Worm (Caenorhabditis elegans) whole organism, L4 larva: Measurements from ENCODE around the gene C02B10.6.

Source experiments
- D1046.2 ChIP-seq: fragments of 200-800 bp; sonication (Bioruptor generic); IDR thresholded peaks from 2 replicates; pipeline ENCODE4 v1.3.6; 2022; ENCODE audit warnings: missing genetic modification characterization, missing compliant biosample characterization
- F37D6.2 ChIP-seq: sonication (generic microtip); optimal IDR thresholded peaks from 2 replicates; lab custom pipeline; 2016; ENCODE audit warnings: mild to moderate bottlenecking, missing genetic modification characterization, missing compliant biosample characterization
- F49E8.2 ChIP-seq: sonication (generic microtip); optimal IDR thresholded peaks from 2 replicates; lab custom pipeline; 2016; ENCODE audit warnings: missing compliant biosample characterization, mild to moderate bottlenecking, missing genetic modification characterization, borderline replicate concordance
- T26A8.4 ChIP-seq: fragments of 200-800 bp; sonication (Bioruptor generic); IDR thresholded peaks from 2 replicates; pipeline ENCODE4 v1.3.6; 2022; ENCODE audit warnings: missing genetic modification characterization, missing compliant biosample characterization
- ZK337.2 ChIP-seq: fragments of 200-800 bp; sonication (Bioruptor generic); IDR thresholded peaks from 2 replicates; pipeline ENCODE4 v1.3.6; 2022; ENCODE audit warnings: missing genetic modification reagents, missing genetic modification characterization, missing compliant biosample characterization
- aha-1 ChIP-seq: fragments of 150-350 bp; peaks from one replicate; lab custom pipeline; 2014; ENCODE audit warnings: missing biosample characterization, missing genetic modification characterization
- ama-1 ChIP-seq: fragments of 150-350 bp; optimal IDR thresholded peaks from 2 replicates; lab custom pipeline; 2014; ENCODE audit warnings: inconsistent platforms, mixed read lengths
- ceh-20 ChIP-seq: fragments of 200-800 bp; sonication (Bioruptor generic); IDR thresholded peaks from 2 replicates; pipeline ENCODE4 v1.3.6; 2022; ENCODE audit warnings: missing genetic modification reagents, missing genetic modification characterization, missing compliant biosample characterization
- ceh-44 ChIP-seq: fragments of 200-800 bp; sonication (Bioruptor generic); IDR thresholded peaks from 2 replicates; pipeline ENCODE4 v1.3.6; 2022; ENCODE audit warnings: missing genetic modification reagents, missing genetic modification characterization, missing compliant biosample characterization
- ceh-62 ChIP-seq: sonication (generic microtip); optimal IDR thresholded peaks from 2 replicates; lab custom pipeline; 2017; ENCODE audit warnings: missing biosample characterization, missing genetic modification characterization
- cey-2 ChIP-seq: sonication (generic microtip); optimal IDR thresholded peaks from 3 replicates; lab custom pipeline; 2017; ENCODE audit warnings: missing genetic modification characterization, mild to moderate bottlenecking, missing compliant biosample characterization, antibody characterized with exemption, borderline replicate concordance; ENCODE audit not compliant: insufficient read depth
- daf-16 ChIP-seq, 3 experiments: sonication (generic microtip); optimal IDR thresholded peaks; 2 replicates each; lab custom pipeline; 2016 to 2017; ENCODE audit warnings: missing genetic modification characterization in 3 of 3, missing genetic modification reagents in 3 of 3, mild to moderate bottlenecking in 2 of 3, missing compliant biosample characterization in 2 of 3, missing biosample characterization in 1 of 3, moderate library complexity in 1 of 3
- dmd-6 ChIP-seq: fragments of 200-800 bp; sonication (Bioruptor generic); IDR thresholded peaks from 2 replicates; pipeline ENCODE4 v1.3.6; 2022; ENCODE audit warnings: missing genetic modification reagents, missing genetic modification characterization, missing compliant biosample characterization
- dmd-9 ChIP-seq: fragments of 200-800 bp; sonication (Bioruptor generic); IDR thresholded peaks from 2 replicates; pipeline ENCODE4 v1.3.6; 2022; ENCODE audit warnings: missing genetic modification reagents, missing genetic modification characterization, missing compliant biosample characterization
- dpl-1 ChIP-seq: fragments of 150-350 bp; optimal IDR thresholded peaks from 2 replicates; lab custom pipeline; 2014; ENCODE audit warnings: missing biosample characterization, missing genetic modification reagents, missing genetic modification characterization
- duxl-1 ChIP-seq: sonication (generic microtip); optimal IDR thresholded peaks from 2 replicates; lab custom pipeline; 2016; ENCODE audit warnings: mild to moderate bottlenecking, missing genetic modification characterization, moderate library complexity, missing compliant biosample characterization; ENCODE audit not compliant: poor library complexity
- dve-1 ChIP-seq: sonication (generic microtip); optimal IDR thresholded peaks from 2 replicates; lab custom pipeline; 2017; ENCODE audit warnings: antibody characterized with exemption, mild to moderate bottlenecking, missing genetic modification characterization, missing compliant biosample characterization; ENCODE audit not compliant: insufficient read depth
- fkh-10 ChIP-seq: fragments of 150-350 bp; optimal IDR thresholded peaks from 2 replicates; lab custom pipeline; 2014; ENCODE audit warnings: missing biosample characterization, missing genetic modification reagents, missing genetic modification characterization
- gei-8 ChIP-seq: fragments of 200-800 bp; sonication (Bioruptor generic); optimal IDR thresholded peaks from 2 replicates; lab custom pipeline; 2018; ENCODE audit warnings: mild to moderate bottlenecking, missing genetic modification characterization, missing compliant biosample characterization
- jun-1 ChIP-seq: fragments of 150-350 bp; optimal IDR thresholded peaks from 2 replicates; lab custom pipeline; 2014; ENCODE audit warnings: missing biosample characterization, missing genetic modification reagents, missing genetic modification characterization
- lin-1 ChIP-seq: fragments of 200-800 bp; sonication (Bioruptor generic); IDR thresholded peaks from 2 replicates; pipeline ENCODE4 v1.3.6; 2022; ENCODE audit warnings: missing genetic modification reagents, missing genetic modification characterization, missing compliant biosample characterization
- lin-13 ChIP-seq: fragments of 150-350 bp; optimal IDR thresholded peaks from 2 replicates; lab custom pipeline; 2014; ENCODE audit warnings: missing biosample characterization, missing genetic modification reagents, missing genetic modification characterization
- lin-29 ChIP-seq: fragments of 200-800 bp; sonication (Bioruptor generic); IDR thresholded peaks from 2 replicates; pipeline ENCODE4 v1.3.6; 2022; ENCODE audit warnings: missing genetic modification reagents, missing genetic modification characterization, missing compliant biosample characterization
- lin-38 ChIP-seq: fragments of 200-800 bp; sonication (Bioruptor generic); IDR thresholded peaks from 2 replicates; pipeline ENCODE4 v1.3.6; 2022; ENCODE audit warnings: missing genetic modification reagents, missing genetic modification characterization, missing compliant biosample characterization
- lin-39 ChIP-seq: fragments of 150-350 bp; optimal IDR thresholded peaks from 2 replicates; lab custom pipeline; 2014; ENCODE audit warnings: missing biosample characterization, missing genetic modification reagents, missing genetic modification characterization
- madf-9 ChIP-seq: fragments of 200-800 bp; sonication (Bioruptor generic); conservative IDR thresholded peaks from 2 replicates; pipeline ENCODE4 v1.3.6; 2022; ENCODE audit warnings: missing genetic modification reagents, missing genetic modification characterization, missing compliant biosample characterization
- mes-2 ChIP-seq: sonication (generic microtip); optimal IDR thresholded peaks from 2 replicates; lab custom pipeline; 2016; ENCODE audit warnings: missing genotype, mild to moderate bottlenecking, missing genetic modification characterization, missing compliant biosample characterization; ENCODE audit not compliant: poor library complexity, severe bottlenecking
- nhr-237 ChIP-seq: sonication (generic microtip); optimal IDR thresholded peaks from 2 replicates; lab custom pipeline; 2017; ENCODE audit warnings: missing biosample characterization, missing genetic modification characterization
- nhr-41 ChIP-seq: fragments of 200-800 bp; sonication (Bioruptor generic); IDR thresholded peaks from 2 replicates; pipeline ENCODE4 v1.3.6; 2022; ENCODE audit warnings: missing genetic modification reagents, missing genetic modification characterization, missing compliant biosample characterization
- nhr-42 ChIP-seq: fragments of 200-800 bp; sonication (Bioruptor generic); IDR thresholded peaks from 2 replicates; pipeline ENCODE4 v1.3.6; 2022; ENCODE audit warnings: missing genetic modification characterization, missing compliant biosample characterization
- nhr-48 ChIP-seq: sonication (generic microtip); optimal IDR thresholded peaks from 2 replicates; lab custom pipeline; 2016; ENCODE audit warnings: mild to moderate bottlenecking, missing genetic modification characterization, missing compliant biosample characterization
- nhr-77 ChIP-seq: fragments of 150-350 bp; optimal IDR thresholded peaks from 2 replicates; lab custom pipeline; 2014; ENCODE audit warnings: missing biosample characterization, missing genetic modification characterization
- pqm-1 ChIP-seq: sonication (generic microtip); optimal IDR thresholded peaks from 2 replicates; lab custom pipeline; 2017; ENCODE audit warnings: missing biosample characterization, missing genetic modification characterization
- sdz-12 ChIP-seq: fragments of 200-800 bp; sonication (Bioruptor generic); optimal IDR thresholded peaks from 2 replicates; lab custom pipeline; 2018; ENCODE audit warnings: mild to moderate bottlenecking, missing genetic modification characterization, missing compliant biosample characterization
- set-16 ChIP-seq: fragments of 200-800 bp; sonication (Bioruptor generic); IDR thresholded peaks from 2 replicates; pipeline ENCODE4 v1.3.6; 2022; ENCODE audit warnings: missing genetic modification reagents, missing genetic modification characterization, missing compliant biosample characterization
- snpc-1.2 ChIP-seq: fragments of 200-800 bp; sonication (Bioruptor generic); IDR thresholded peaks from 2 replicates; pipeline ENCODE4 v1.3.6; 2022; ENCODE audit warnings: missing genetic modification reagents, missing genetic modification characterization, missing compliant biosample characterization
- snpc-4 ChIP-seq: fragments of 150-350 bp; optimal IDR thresholded peaks from 2 replicates; lab custom pipeline; 2014; ENCODE audit warnings: missing biosample characterization, missing genetic modification characterization
- spr-1 ChIP-seq: sonication (generic microtip); optimal IDR thresholded peaks from 2 replicates; lab custom pipeline; 2016; ENCODE audit warnings: mild to moderate bottlenecking, missing genetic modification characterization, missing compliant biosample characterization
- spr-3 ChIP-seq: fragments of 200-800 bp; sonication (Bioruptor generic); optimal IDR thresholded peaks from 2 replicates; lab custom pipeline; 2018; ENCODE audit warnings: mild to moderate bottlenecking, missing genetic modification characterization, missing compliant biosample characterization
- tag-97 ChIP-seq: fragments of 200-800 bp; sonication (Bioruptor generic); IDR thresholded peaks from 2 replicates; pipeline ENCODE4 v1.3.6; 2022; ENCODE audit warnings: missing genetic modification characterization, missing compliant biosample characterization
- unc-39 ChIP-seq: sonication (generic microtip); optimal IDR thresholded peaks from 2 replicates; lab custom pipeline; 2017; ENCODE audit warnings: missing biosample characterization, missing genetic modification characterization
- unc-62 ChIP-seq, 3 experiments: fragments of 150-350 bp in 1 of 3; sonication (generic microtip); optimal IDR thresholded peaks in 2 of 3; peaks in 1 of 3; 1 replicate in 1 of 3; 2 replicates in 2 of 3; lab custom pipeline; 2014 to 2017; ENCODE audit warnings: missing biosample characterization in 3 of 3, missing genetic modification characterization in 3 of 3, missing genetic modification reagents in 3 of 3, missing genotype in 1 of 3
- zag-1 ChIP-seq: fragments of 150-350 bp; optimal IDR thresholded peaks from 2 replicates; lab custom pipeline; 2014; ENCODE audit warnings: missing biosample characterization, missing genetic modification characterization
- zip-2 ChIP-seq: fragments of 150-350 bp; optimal IDR thresholded peaks from 2 replicates; lab custom pipeline; 2014; ENCODE audit warnings: missing biosample characterization, missing genetic modification characterization
- ztf-7 ChIP-seq: fragments of 150-350 bp; optimal IDR thresholded peaks from 2 replicates; lab custom pipeline; 2014; ENCODE audit warnings: missing biosample characterization, missing genetic modification characterization

C02B10.6 gene

DNA sequence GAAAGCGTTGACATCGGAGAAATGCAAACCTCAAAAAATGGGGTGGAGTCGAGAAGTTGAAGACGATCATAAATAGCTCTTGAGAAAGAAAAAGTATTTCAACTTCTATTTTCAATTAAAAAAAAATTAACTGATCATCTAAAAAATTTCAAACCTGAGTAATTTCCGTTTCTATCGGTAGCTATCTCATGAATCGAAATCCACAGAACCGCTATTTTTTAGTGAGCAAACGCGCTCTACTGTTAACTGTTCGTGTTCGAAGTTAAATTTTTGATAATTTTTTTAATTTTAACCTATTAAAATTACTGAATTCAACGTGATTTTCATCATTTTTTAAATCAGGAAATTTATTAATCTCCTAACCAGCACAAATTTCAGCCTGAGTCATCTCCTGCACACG lies 13.1 kb downstream of the C02B10.6 start:
- TF ChIP-seq lin-38 (GFP tag; lab: Robert Waterston, UW): peak; percentile 70
- TF ChIP-seq tag-97 (GFP tag; lab: Robert Waterston, UW): no peak

DNA sequence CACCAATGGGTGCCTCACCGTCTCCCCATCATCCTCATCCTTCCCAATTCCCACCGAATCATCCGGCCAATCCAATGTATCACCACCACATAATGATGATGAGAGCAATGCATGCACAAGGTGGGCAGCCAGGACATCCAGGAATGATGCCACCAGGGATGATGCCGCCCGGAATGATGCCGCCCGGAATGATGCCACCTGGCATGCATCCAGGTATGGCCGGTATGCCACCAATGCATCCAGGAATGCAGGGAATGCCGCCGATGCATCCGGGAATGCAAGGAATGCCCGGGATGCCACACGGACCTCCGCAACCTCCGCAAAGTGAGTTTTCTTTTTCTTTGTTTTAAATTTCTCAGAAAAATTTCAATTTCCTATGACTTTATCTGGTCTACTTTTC lies 15.1 kb downstream of the C02B10.6 start:
- peak in 1 of 2 experiments; percentile 1 for TF ChIP-seq unc-62 (GFP tag; optimal IDR thresholded peaks at IDR 0.05 in 1 of 2; lab: Kevin White, UChicago)
- no peak for TF ChIP-seq unc-62 (tag; optimal IDR thresholded peaks at IDR 0.05; lab: Kevin White, UChicago)
- peak; percentile 76 for TF ChIP-seq set-16 (GFP tag; lab: Robert Waterston, UW)
- no peak for TF ChIP-seq spr-1 (tag; lab: Kevin White, UChicago)

- TF ChIP-seq pqm-1 (tag; lab: Kevin White, UChicago): no peak
- no peak for TF ChIP-seq ceh-44 (GFP tag; lab: Robert Waterston, UW)
- peak; percentile 18; the same call in 1 of the 2 replicates for TF ChIP-seq snpc-1.2 (GFP tag; lab: Robert Waterston, UW)
- no peak for TF ChIP-seq fkh-10
- TF ChIP-seq ceh-62 (tag; lab: Kevin White, UChicago): no peak
- no peak for TF ChIP-seq jun-1 (tag; lab: Kevin White, UChicago)
- TF ChIP-seq snpc-4 (tag; lab: Kevin White, UChicago): no peak
- no peak for TF ChIP-seq D1046.2 (GFP tag; lab: Robert Waterston, UW)
- no peak for TF ChIP-seq gei-8 (GFP tag; lab: Kevin White, UChicago)
- peak; percentile 29 for TF ChIP-seq dve-1 (tag; lab: Kevin White, UChicago)
- TF ChIP-seq lin-1 (GFP tag; lab: Robert Waterston, UW): no peak
- no peak for TF ChIP-seq ztf-7
- TF ChIP-seq lin-39 (tag; lab: Kevin White, UChicago): no peak
- TF ChIP-seq nhr-41: no peak
- TF ChIP-seq zag-1: no peak
- no peak for TF ChIP-seq madf-9 (GFP tag; lab: Robert Waterston, UW)
- TF ChIP-seq lin-13: no peak
- no peak for TF ChIP-seq mes-2
- TF ChIP-seq spr-3: no peak
- TF ChIP-seq T26A8.4 (GFP tag; lab: Robert Waterston, UW): 0 out of 2 replicates have a peak, but pooled peaks have one; percentile 39
- peak; percentile 83 for TF ChIP-seq aha-1 (tag; lab: Kevin White, UChicago)
- peak; percentile 18 for TF ChIP-seq ama-1 (lab: Kevin White, UChicago)
- TF ChIP-seq ceh-20 (GFP tag; lab: Robert Waterston, UW): no peak
- TF ChIP-seq nhr-237: no peak
- no peak for TF ChIP-seq dmd-9
- no peak; the same call in 1 of the 2 replicates for TF ChIP-seq dmd-6 (GFP tag; lab: Robert Waterston, UW)
- no peak for TF ChIP-seq F37D6.2
- TF ChIP-seq ZK337.2 (GFP tag; lab: Robert Waterston, UW): no peak
- TF ChIP-seq nhr-77 (tag; lab: Kevin White, UChicago): peak; percentile 6
- TF ChIP-seq daf-16 (GFP tag; optimal IDR thresholded peaks at IDR 0.05; lab: Kevin White, UChicago): no peak
- no peak for TF ChIP-seq daf-16 (tag; optimal IDR thresholded peaks at IDR 0.05; lab: Kevin White, UChicago)
- TF ChIP-seq sdz-12 (GFP tag; lab: Kevin White, UChicago): no peak
- no peak for TF ChIP-seq set-16 (GFP tag; lab: Robert Waterston, UW)
- TF ChIP-seq lin-38 (GFP tag; lab: Robert Waterston, UW): no peak; the same call in 1 of the 2 replicates
- TF ChIP-seq duxl-1 (tag; lab: Kevin White, UChicago): peak; percentile 16
- no peak for TF ChIP-seq F49E8.2 (tag; lab: Kevin White, UChicago)
- no peak for TF ChIP-seq nhr-48 (tag; lab: Kevin White, UChicago)
- TF ChIP-seq unc-39 (tag; lab: Kevin White, UChicago): no peak
- no peak for TF ChIP-seq zip-2 (tag; lab: Kevin White, UChicago)
- TF ChIP-seq nhr-42 (GFP tag; lab: Robert Waterston, UW): no peak
- TF ChIP-seq lin-29 (GFP tag; lab: Robert Waterston, UW): no peak
- no peak for TF ChIP-seq dpl-1 (GFP tag; lab: Kevin White, UChicago)
- no peak for TF ChIP-seq cey-2 (tag; lab: Kevin White, UChicago)
These were observed 15.7 kb downstream of the C02B10.6 start for ce11 chrIV:5086243-5086960.
